Worm (Caenorhabditis elegans) whole organism, L4 larva: Measurements from ENCODE around the gene T10H4.13.

Experiments
- cey-2 ChIP-seq: sonication (generic microtip); optimal IDR thresholded peaks from 3 replicates; lab custom pipeline; 2017; ENCODE audit warnings: missing genetic modification characterization, mild to moderate bottlenecking, missing compliant biosample characterization, antibody characterized with exemption, borderline replicate concordance; ENCODE audit not compliant: insufficient read depth
- dve-1 ChIP-seq: sonication (generic microtip); optimal IDR thresholded peaks from 2 replicates; lab custom pipeline; 2017; ENCODE audit warnings: antibody characterized with exemption, mild to moderate bottlenecking, missing genetic modification characterization, missing compliant biosample characterization; ENCODE audit not compliant: insufficient read depth
- unc-62 ChIP-seq, 3 experiments: fragments of 150-350 bp in 1 of 3; sonication (generic microtip); optimal IDR thresholded peaks in 2 of 3; peaks in 1 of 3; 1 replicate in 1 of 3; 2 replicates in 2 of 3; lab custom pipeline; 2014 to 2017; ENCODE audit warnings: missing biosample characterization in 3 of 3, missing genetic modification characterization in 3 of 3, missing genetic modification reagents in 3 of 3, missing genotype in 1 of 3

ce11 chrV:15298597-15298996, 31.3 kb upstream of the T10H4.13 start, which contains the start of gene cpr-3:
- no peak for TF ChIP-seq cey-2
- peak; percentile 73 for TF ChIP-seq dve-1 (tag; lab: Kevin White, UChicago)
- no peak for TF ChIP-seq unc-62 (GFP tag; optimal IDR thresholded peaks at IDR 0.05 in 1 of 2; lab: Kevin White, UChicago)
- TF ChIP-seq unc-62 (tag; optimal IDR thresholded peaks at IDR 0.05; lab: Kevin White, UChicago): no peak
